Fruit fly (Drosophila melanogaster): ENCODE results near the gene Prosalpha2.

Prosalpha2 gene

dm6 chr3R:12451376-12451775 is 20.3 kb downstream of the Prosalpha2 start:
- peak; percentile 40 for TF ChIP-seq PHDP (tag; optimal IDR thresholded peaks at IDR 0.05)
- peak; percentile 4 for TF ChIP-seq CG12744 (GFP tag; optimal IDR thresholded peaks at IDR 0.05)
- TF ChIP-seq btn (GFP tag; optimal IDR thresholded peaks at IDR 0.05): no peak
- peak; percentile 13; the same call in 1 of the 2 replicates for TF ChIP-seq Drgx (GFP tag; IDR thresholded peaks at IDR 0.05)
- TF ChIP-seq prd (optimal IDR thresholded peaks at IDR 0.05): no peak
- peak; percentile 34; the same call in 1 of the 3 replicates for TF ChIP-seq prd (GFP tag; IDR thresholded peaks at IDR 0.05)
- no peak for TF ChIP-seq HLH54F (GFP tag; optimal IDR thresholded peaks at IDR 0.05)
- peak; percentile 42 for TF ChIP-seq row (GFP tag; IDR thresholded peaks at IDR 0.05)
- no peak for TF ChIP-seq ac (GFP tag; optimal IDR thresholded peaks at IDR 0.05)
- no peak for TF ChIP-seq CG17612 (GFP tag; IDR thresholded peaks at IDR 0.05)
- peak; percentile 40 for TF ChIP-seq CG30403 (GFP tag; optimal IDR thresholded peaks at IDR 0.05)
- TF ChIP-seq tin (GFP tag; optimal IDR thresholded peaks at IDR 0.05): peak; percentile 19
- no peak for TF ChIP-seq shn (GFP tag; optimal IDR thresholded peaks at IDR 0.05)
- TF ChIP-seq Oli (tag; optimal IDR thresholded peaks at IDR 0.05): peak; percentile 58
- no peak for TF ChIP-seq TFAM (GFP tag; optimal IDR thresholded peaks at IDR 0.05)
- TF ChIP-seq Taf1 (GFP tag; IDR thresholded peaks at IDR 0.05): no peak
- peak; percentile 21 for TF ChIP-seq Asciz (GFP tag; optimal IDR thresholded peaks at IDR 0.05)
- peak; percentile 4 for TF ChIP-seq CG7556 (GFP tag; optimal IDR thresholded peaks at IDR 0.05)
- no peak for TF ChIP-seq CG18764 (GFP tag; optimal IDR thresholded peaks at IDR 0.05)
- peak; percentile 73 for TF ChIP-seq Sox102F (GFP tag; optimal IDR thresholded peaks at IDR 0.05)
- TF ChIP-seq Ets65A (GFP tag): peak; percentile 49
- peak in 1 of 2 experiments; percentile 38 for TF ChIP-seq bsh (GFP tag; optimal IDR thresholded peaks at IDR 0.05)
- TF ChIP-seq CG10274 (GFP tag; optimal IDR thresholded peaks at IDR 0.05): no peak
- TF ChIP-seq zen (tag; optimal IDR thresholded peaks at IDR 0.05): no peak
- no peak for TF ChIP-seq da (GFP tag; optimal IDR thresholded peaks at IDR 0.05)
- no peak for TF ChIP-seq CG6854 (GFP tag; optimal IDR thresholded peaks at IDR 0.05)
- no peak for TF ChIP-seq nom (GFP tag; optimal IDR thresholded peaks at IDR 0.05)
- no peak; the same call in 1 of the 2 replicates for TF ChIP-seq CG31441 (GFP tag; IDR thresholded peaks at IDR 0.05)
- peak; percentile 34 for TF ChIP-seq ind (GFP tag; optimal IDR thresholded peaks at IDR 0.05)
- TF ChIP-seq ranshi (GFP tag; IDR thresholded peaks at IDR 0.05): peak; percentile 50; the same call in 1 of the 2 replicates
- no peak for TF ChIP-seq CG11093 (GFP tag; IDR thresholded peaks at IDR 0.05)
- TF ChIP-seq CG14050 (GFP tag; IDR thresholded peaks at IDR 0.05): peak; percentile 41; the same call in 2 of the 3 replicates
- TF ChIP-seq pzg (GFP tag; optimal IDR thresholded peaks at IDR 0.05): no peak
- no peak for TF ChIP-seq tup (GFP tag; optimal IDR thresholded peaks at IDR 0.05)
- TF ChIP-seq CG12299 (tag; optimal IDR thresholded peaks at IDR 0.05): no peak
- TF ChIP-seq CG17385 (GFP tag; optimal IDR thresholded peaks at IDR 0.05): peak; percentile 35
- peak in 1 of 2 experiments; percentile 22 for TF ChIP-seq dpn (GFP tag; optimal IDR thresholded peaks at IDR 0.05)
- 0 out of 2 replicates have a peak, but pooled peaks have one; percentile 29 for TF ChIP-seq CG32772 (GFP tag; IDR thresholded peaks at IDR 0.05)
- peak; percentile 80 for TF ChIP-seq Med (GFP tag)
- TF ChIP-seq CoRest (tag; optimal IDR thresholded peaks at IDR 0.05): peak; percentile 40
- TF ChIP-seq bab2 (GFP tag; optimal IDR thresholded peaks at IDR 0.05): peak; percentile 29
- TF ChIP-seq ERR (GFP tag; optimal IDR thresholded peaks at IDR 0.05): no peak
- 0 out of 3 replicates have a peak, but pooled peaks have one; percentile 24 for TF ChIP-seq zfh1 (GFP tag; IDR thresholded peaks at IDR 0.05)
- peak in 1 of 2 experiments; percentile 77 for TF ChIP-seq Hr51 (GFP tag; optimal IDR thresholded peaks at IDR 0.05)
- peak; percentile 22 for TF ChIP-seq CG2120 (GFP tag; optimal IDR thresholded peaks at IDR 0.05)
- no peak for TF ChIP-seq fru (optimal IDR thresholded peaks at IDR 0.05)
- no peak for TF ChIP-seq CG31224 (GFP tag; IDR thresholded peaks at IDR 0.05)
- TF ChIP-seq CG10366 (GFP tag; IDR thresholded peaks at IDR 0.05): no peak
- TF ChIP-seq CG9932 (GFP tag; IDR thresholded peaks at IDR 0.05): 0 out of 2 replicates have a peak, but pooled peaks have one; percentile 21
- TF ChIP-seq wek (GFP tag; optimal IDR thresholded peaks at IDR 0.05): no peak
- no peak for TF ChIP-seq danr (GFP tag; IDR thresholded peaks at IDR 0.05)
- no peak for TF ChIP-seq CG2875 (GFP tag; optimal IDR thresholded peaks at IDR 0.05)

Data from whole organism, embryonic.